Worm (Caenorhabditis elegans) whole organism, L3 larva: ENCODE measurements around the gene C27F2.6.

ENCODE experiments used
- ceh-28 ChIP-seq: fragments of 150-350 bp; optimal IDR thresholded peaks from 2 replicates; lab custom pipeline; 2014; ENCODE audit warnings: missing biosample characterization, missing genetic modification reagents, missing genetic modification characterization
- ceh-82 ChIP-seq: fragments of 150-350 bp; optimal IDR thresholded peaks from 2 replicates; lab custom pipeline; 2014; ENCODE audit warnings: missing biosample characterization, missing genetic modification characterization
- ceh-9 ChIP-seq: sonication (generic microtip); optimal IDR thresholded peaks from 2 replicates; lab custom pipeline; 2018; ENCODE audit warnings: missing biosample characterization, missing genetic modification characterization
- egl-27 ChIP-seq: sonication (generic microtip); optimal IDR thresholded peaks from 4 replicates; lab custom pipeline; 2017; ENCODE audit warnings: missing biosample characterization, missing genetic modification reagents, missing genetic modification characterization
- lin-15B ChIP-seq: fragments of 150-350 bp; optimal IDR thresholded peaks from 2 replicates; lab custom pipeline; 2014; ENCODE audit warnings: missing biosample characterization, missing genetic modification characterization
- mdl-1 ChIP-seq: fragments of 150-350 bp; optimal IDR thresholded peaks from 2 replicates; lab custom pipeline; 2014; ENCODE audit warnings: missing biosample characterization, missing genetic modification characterization
- nhr-12 ChIP-seq: fragments of 150-350 bp; optimal IDR thresholded peaks from 2 replicates; lab custom pipeline; 2014; ENCODE audit warnings: missing biosample characterization, missing genetic modification characterization
- nhr-76 ChIP-seq: fragments of 150-350 bp; sonication (generic microtip); optimal IDR thresholded peaks from 5 replicates; lab custom pipeline; 2014; ENCODE audit warnings: missing biosample characterization, missing genetic modification characterization
- nhr-77 ChIP-seq: fragments of 150-350 bp; optimal IDR thresholded peaks from 2 replicates; lab custom pipeline; 2014; ENCODE audit warnings: missing biosample characterization, missing genetic modification characterization
- pqm-1 ChIP-seq: fragments of 150-350 bp; optimal IDR thresholded peaks from 2 replicates; lab custom pipeline; 2017; ENCODE audit warnings: missing biosample characterization, missing genetic modification characterization, inconsistent platforms
- snpc-4 ChIP-seq: fragments of 150-350 bp; optimal IDR thresholded peaks from 2 replicates; lab custom pipeline; 2014; ENCODE audit warnings: missing biosample characterization, missing genetic modification characterization
- tbx-2 ChIP-seq: sonication (generic microtip); optimal IDR thresholded peaks from 2 replicates; lab custom pipeline; 2016; ENCODE audit warnings: mild to moderate bottlenecking, missing genetic modification characterization, missing compliant biosample characterization
- unc-62 ChIP-seq: fragments of 150-350 bp; sonication (generic microtip); optimal IDR thresholded peaks from 4 replicates; lab custom pipeline; 2014; ENCODE audit warnings: missing biosample characterization, missing genetic modification reagents, missing genetic modification characterization
- ztf-11 ChIP-seq: fragments of 150-350 bp; optimal IDR thresholded peaks from 2 replicates; lab custom pipeline; 2014; ENCODE audit warnings: missing biosample characterization, missing genetic modification characterization

ce11 chrIII:4947352-4947751, 32.9 kb downstream of the C27F2.6 start:
- TF ChIP-seq nhr-76 (tag; lab: Kevin White, UChicago) = no peak
- TF ChIP-seq ztf-11 (tag; lab: Kevin White, UChicago) = no peak
- TF ChIP-seq ceh-9 (tag; lab: Kevin White, UChicago) = no peak
- no peak for TF ChIP-seq ceh-82
- no peak for TF ChIP-seq lin-15B (tag; lab: Kevin White, UChicago)
- no peak for TF ChIP-seq pqm-1 (tag; lab: Kevin White, UChicago)
- TF ChIP-seq nhr-77 = no peak
- TF ChIP-seq mdl-1 = no peak
- TF ChIP-seq ceh-28 (tag; lab: Kevin White, UChicago) = no peak
- TF ChIP-seq snpc-4 (tag; lab: Kevin White, UChicago) = no peak
- TF ChIP-seq unc-62 (GFP tag; lab: Kevin White, UChicago) = no peak
- TF ChIP-seq nhr-12 (tag; lab: Kevin White, UChicago) = no peak
- TF ChIP-seq egl-27 (tag; lab: Kevin White, UChicago) = no peak
- TF ChIP-seq tbx-2 (tag; lab: Kevin White, UChicago) = no peak
